Worm (Caenorhabditis elegans) whole organism, late embryonic: ENCODE results near the gene kdin-1.

Source experiments
- C08G9.2 ChIP-seq: sonication (generic microtip); optimal IDR thresholded peaks from 2 replicates; lab custom pipeline; 2016; ENCODE audit warnings: mild to moderate bottlenecking, missing genetic modification characterization, moderate library complexity, missing compliant biosample characterization
- C38D4.7 ChIP-seq: fragments of 200-800 bp; sonication (Bioruptor generic); optimal IDR thresholded peaks from 2 replicates; lab custom pipeline; 2018; ENCODE audit warnings: mild to moderate bottlenecking, missing genetic modification characterization, moderate library complexity, missing compliant biosample characterization
- F13H6.1 ChIP-seq: sonication (generic microtip); optimal IDR thresholded peaks from 2 replicates; lab custom pipeline; 2016; ENCODE audit warnings: missing genetic modification characterization, missing compliant biosample characterization
- K09A11.1 ChIP-seq: sonication (generic microtip); optimal IDR thresholded peaks from 2 replicates; lab custom pipeline; 2017; ENCODE audit warnings: antibody characterized with exemption, mild to moderate bottlenecking, missing genetic modification characterization, missing compliant biosample characterization; ENCODE audit not compliant: insufficient read depth
- T23F11.4 ChIP-seq: fragments of 200-800 bp; sonication (Bioruptor generic); optimal IDR thresholded peaks from 2 replicates; lab custom pipeline; 2018; ENCODE audit warnings: mild to moderate bottlenecking, missing genetic modification characterization, missing compliant biosample characterization
- Y22D7AL.16 ChIP-seq: sonication (generic microtip); optimal IDR thresholded peaks from 2 replicates; lab custom pipeline; 2016; ENCODE audit warnings: missing genetic modification characterization, missing compliant biosample characterization
- ahr-1 ChIP-seq: sonication (generic microtip); optimal IDR thresholded peaks from 2 replicates; lab custom pipeline; 2016; ENCODE audit warnings: missing genetic modification characterization, missing compliant biosample characterization
- ceh-14 ChIP-seq: sonication (generic microtip); optimal IDR thresholded peaks from 2 replicates; lab custom pipeline; 2016; ENCODE audit warnings: missing genotype, missing genetic modification characterization, missing compliant biosample characterization
- ceh-19 ChIP-seq: fragments of 200-800 bp; sonication (Bioruptor generic); optimal IDR thresholded peaks from 2 replicates; lab custom pipeline; 2018; ENCODE audit warnings: mild to moderate bottlenecking, missing genetic modification characterization, missing compliant biosample characterization
- ceh-2 ChIP-seq: sonication (generic microtip); optimal IDR thresholded peaks from 2 replicates; lab custom pipeline; 2016; ENCODE audit warnings: missing genotype, missing genetic modification characterization, missing compliant biosample characterization
- ceh-22 ChIP-seq: sonication (generic microtip); optimal IDR thresholded peaks from 2 replicates; lab custom pipeline; 2017; ENCODE audit warnings: missing biosample characterization, missing genetic modification characterization
- ceh-30 ChIP-seq: fragments of 150-350 bp; optimal IDR thresholded peaks from 2 replicates; lab custom pipeline; 2014; ENCODE audit warnings: missing biosample characterization, missing genetic modification characterization
- ceh-45 ChIP-seq: fragments of 200-800 bp; sonication (Bioruptor generic); IDR thresholded peaks from 2 replicates; pipeline ENCODE4 v1.3.6; 2022; ENCODE audit warnings: missing genetic modification reagents, missing genetic modification characterization, missing compliant biosample characterization
- ceh-48 ChIP-seq: sonication (generic microtip); optimal IDR thresholded peaks from 2 replicates; lab custom pipeline; 2016; ENCODE audit warnings: missing genetic modification characterization, inconsistent platforms, missing compliant biosample characterization
- ceh-9 ChIP-seq: sonication (generic microtip); optimal IDR thresholded peaks from 2 replicates; lab custom pipeline; 2016; ENCODE audit warnings: mild to moderate bottlenecking, missing genetic modification characterization, inconsistent platforms, missing compliant biosample characterization
- dmd-4 ChIP-seq: sonication (generic microtip); optimal IDR thresholded peaks from 2 replicates; lab custom pipeline; 2016; ENCODE audit warnings: borderline replicate concordance, missing genetic modification characterization, missing compliant biosample characterization
- dve-1 ChIP-seq: sonication (generic microtip); optimal IDR thresholded peaks from 2 replicates; lab custom pipeline; 2017; ENCODE audit warnings: antibody characterized with exemption, mild to moderate bottlenecking, missing genetic modification characterization, missing compliant biosample characterization
- elt-2 ChIP-seq: sonication (generic microtip); optimal IDR thresholded peaks from 2 replicates; lab custom pipeline; 2016; ENCODE audit warnings: missing genetic modification reagents, missing genetic modification characterization, missing compliant biosample characterization
- elt-4 ChIP-seq: sonication (generic microtip); optimal IDR thresholded peaks from 2 replicates; lab custom pipeline; 2016; ENCODE audit warnings: missing genetic modification characterization, missing compliant biosample characterization
- ets-4 ChIP-seq: sonication (generic microtip); optimal IDR thresholded peaks from 2 replicates; lab custom pipeline; 2016; ENCODE audit warnings: missing genetic modification characterization, missing compliant biosample characterization
- fax-1 ChIP-seq: sonication (generic microtip); optimal IDR thresholded peaks from 2 replicates; lab custom pipeline; 2016; ENCODE audit warnings: missing genotype, missing genetic modification characterization, missing compliant biosample characterization
- fkh-10 ChIP-seq: fragments of 150-350 bp; optimal IDR thresholded peaks from 2 replicates; lab custom pipeline; 2014; ENCODE audit warnings: missing biosample characterization, missing genetic modification reagents, missing genetic modification characterization
- hlh-13 ChIP-seq: fragments of 200-800 bp; sonication (Bioruptor generic); optimal IDR thresholded peaks from 2 replicates; lab custom pipeline; 2018; ENCODE audit warnings: mild to moderate bottlenecking, missing genetic modification characterization, missing compliant biosample characterization
- hlh-30 ChIP-seq: sonication (generic microtip); optimal IDR thresholded peaks from 2 replicates; lab custom pipeline; 2017; ENCODE audit warnings: antibody characterized with exemption, missing genetic modification characterization, missing compliant biosample characterization; ENCODE audit not compliant: insufficient read depth
- lin-11 ChIP-seq: fragments of 200-800 bp; sonication (Bioruptor generic); optimal IDR thresholded peaks from 2 replicates; lab custom pipeline; 2018; ENCODE audit warnings: mild to moderate bottlenecking, missing genetic modification characterization, missing compliant biosample characterization
- madf-2 ChIP-seq: sonication (generic microtip); optimal IDR thresholded peaks from 2 replicates; lab custom pipeline; 2017; ENCODE audit warnings: missing genetic modification characterization, missing compliant biosample characterization
- nfya-1 ChIP-seq: sonication (generic microtip); optimal IDR thresholded peaks from 2 replicates; lab custom pipeline; 2017; ENCODE audit warnings: missing genetic modification characterization, mild to moderate bottlenecking, missing compliant biosample characterization, antibody characterized with exemption, moderate library complexity
- pax-1 ChIP-seq: fragments of 150-350 bp; optimal IDR thresholded peaks from 2 replicates; lab custom pipeline; 2014; ENCODE audit warnings: missing biosample characterization, missing genetic modification characterization
- ref-2 ChIP-seq: sonication (generic microtip); optimal IDR thresholded peaks from 2 replicates; lab custom pipeline; 2016; ENCODE audit warnings: missing genetic modification characterization, missing compliant biosample characterization
- rnt-1 ChIP-seq: sonication (generic microtip); optimal IDR thresholded peaks from 2 replicates; lab custom pipeline; 2016; ENCODE audit warnings: missing genetic modification characterization, missing compliant biosample characterization
- sdc-2 ChIP-seq: sonication (generic microtip); optimal IDR thresholded peaks from 2 replicates; lab custom pipeline; 2016; ENCODE audit warnings: missing genotype, missing genetic modification characterization, missing compliant biosample characterization
- syd-9 ChIP-seq: sonication (generic microtip); optimal IDR thresholded peaks from 2 replicates; lab custom pipeline; 2016; ENCODE audit warnings: mild to moderate bottlenecking, missing genetic modification characterization, moderate library complexity, missing compliant biosample characterization
- tbx-2 ChIP-seq: sonication (generic microtip); optimal IDR thresholded peaks from 2 replicates; lab custom pipeline; 2016; ENCODE audit warnings: missing genetic modification characterization, missing compliant biosample characterization
- tbx-7 ChIP-seq: sonication (generic microtip); optimal IDR thresholded peaks from 2 replicates; lab custom pipeline; 2016; ENCODE audit warnings: missing genotype, missing genetic modification characterization, missing compliant biosample characterization
- ttx-3 ChIP-seq: sonication (generic microtip); optimal IDR thresholded peaks from 2 replicates; lab custom pipeline; 2016; ENCODE audit warnings: missing genetic modification reagents, missing genetic modification characterization, missing compliant biosample characterization
- unc-3 ChIP-seq, 2 experiments: fragments of 200-800 bp in 1 of 2; sonication (Bioruptor generic) in 1 of 2; sonication (generic microtip) in 1 of 2; conservative IDR thresholded peaks in 1 of 2; optimal IDR thresholded peaks in 1 of 2; 2 replicates each; pipeline versions ENCODE4 v1.3.6 to Lab custom; 2016 to 2022; ENCODE audit warnings: missing compliant biosample characterization in 2 of 2, missing genetic modification characterization in 2 of 2, missing genetic modification reagents in 1 of 2
- unc-42 ChIP-seq: sonication (generic microtip); optimal IDR thresholded peaks from 2 replicates; lab custom pipeline; 2016; ENCODE audit warnings: missing genotype, missing genetic modification characterization, missing compliant biosample characterization

Gene kdin-1

ce11 chrIV:11015881-11016280 lies 22.6 kb upstream of the kdin-1 start, which contains the start of gene F13H10.3:
Gene F13H10.3 (minus strand): TSS chrIV:11015953.
- TF ChIP-seq nfya-1 (tag; lab: Kevin White, UChicago) = no peak
- TF ChIP-seq fax-1 (tag; lab: Kevin White, UChicago) = no peak
- TF ChIP-seq elt-2 (tag; lab: Kevin White, UChicago) = peak; percentile 25

- TF ChIP-seq C38D4.7 (no peak), tbx-7 (tag; lab: Kevin White, UChicago) (peak; percentile 25), C08G9.2 (tag; lab: Kevin White, UChicago) (no peak), unc-42 (tag; lab: Kevin White, UChicago) (peak; percentile 82), dmd-4 (tag; lab: Kevin White, UChicago) (no peak), T23F11.4 (no peak), tbx-2 (tag; lab: Kevin White, UChicago) (peak; percentile 37), fkh-10 (no peak), madf-2 (tag; lab: Kevin White, UChicago) (no peak), ceh-48 (no peak), ceh-30 (tag; lab: Kevin White, UChicago) (no peak), nfya-1 (tag; lab: Kevin White, UChicago) (no peak), elt-2 (tag; lab: Kevin White, UChicago) (peak; percentile 73), ceh-14 (tag; lab: Kevin White, UChicago) (peak; percentile 14), Y22D7AL.16 (tag; lab: Kevin White, UChicago) (no peak), syd-9 (no peak), ahr-1 (no peak)
- TF ChIP-seq, all 69 proteins: peak for 5
Measured at ce11 chrIV:11019962-11020550, 18.4 kb upstream of the kdin-1 start, which contains the start of gene F13H10.8. Gene F13H10.8 (plus strand): TSS chrIV:11020517.

- TF ChIP-seq pax-1 (tag; lab: Kevin White, UChicago) (no peak), tbx-7 (tag; lab: Kevin White, UChicago) (no peak), ref-2 (tag; lab: Kevin White, UChicago) (no peak), C08G9.2 (tag; lab: Kevin White, UChicago) (no peak), hlh-30 (tag; lab: Kevin White, UChicago) (no peak), ets-4 (tag; lab: Kevin White, UChicago) (no peak), F13H6.1 (tag; lab: Kevin White, UChicago) (no peak), K09A11.1 (tag; lab: Kevin White, UChicago) (no peak), ceh-45 (no peak), hlh-13 (GFP tag; lab: Kevin White, UChicago) (no peak)
Measured at ce11 chrIV:11021512-11022268, 16.8 kb upstream of the kdin-1 start, which contains the start of gene mogs-1. Gene mogs-1 (minus strand): TSS chrIV:11021928.

- TF ChIP-seq sdc-2 (tag; lab: Kevin White, UChicago) = no peak
- TF ChIP-seq dve-1 (tag; lab: Kevin White, UChicago) = no peak
- no peak for TF ChIP-seq elt-4
- TF ChIP-seq lin-11 (tag; lab: Kevin White, UChicago) = no peak
- TF ChIP-seq rnt-1 = no peak
- TF ChIP-seq ceh-19 (GFP tag; lab: Kevin White, UChicago) = no peak
- TF ChIP-seq ttx-3 (tag; lab: Kevin White, UChicago) = no peak
- no peak for TF ChIP-seq ceh-22 (tag; lab: Kevin White, UChicago)
- TF ChIP-seq madf-2 (tag; lab: Kevin White, UChicago) = no peak
- TF ChIP-seq unc-3 (GFP tag; conservative IDR thresholded peaks at IDR 0.05; lab: Robert Waterston, UW) = no peak
- TF ChIP-seq unc-3 (tag; optimal IDR thresholded peaks at IDR 0.05; lab: Kevin White, UChicago) = no peak
- no peak for TF ChIP-seq unc-42 (tag; lab: Kevin White, UChicago)
- TF ChIP-seq tbx-7 (tag; lab: Kevin White, UChicago) = no peak
- no peak for TF ChIP-seq ceh-2 (tag; lab: Kevin White, UChicago)
- no peak for TF ChIP-seq ceh-9 (tag; lab: Kevin White, UChicago)
Measured at ce11 chrIV:11022303-11022702, 16.2 kb upstream of the kdin-1 start, which contains the start of gene alh-3. Gene alh-3 (plus strand): TSS chrIV:11022603.
